Worm (Caenorhabditis elegans) whole organism, midembryonic: ENCODE results near the gene F36H12.17.
"Not testable (repeated sequence)": the region's sequence is repeated elsewhere in the genome, so short reads cannot be mapped to it uniquely, and the experiment has no call there.

ENCODE experiments used
- T22C8.4 ChIP-seq: fragments of 200-800 bp; sonication (Bioruptor generic); IDR thresholded peaks from 2 replicates; pipeline ENCODE4 v1.3.6; 2022; ENCODE audit warnings: missing genetic modification characterization, missing compliant biosample characterization
- cog-1 ChIP-seq: sonication (generic microtip); optimal IDR thresholded peaks from 2 replicates; lab custom pipeline; 2016; ENCODE audit warnings: missing genetic modification characterization, missing compliant biosample characterization
- flt-1 ChIP-seq: fragments of 200-800 bp; sonication (Bioruptor generic); IDR thresholded peaks from 2 replicates; pipeline ENCODE4 v1.3.6; 2022; ENCODE audit warnings: missing genetic modification characterization, missing compliant biosample characterization
- klf-2 ChIP-seq: fragments of 200-800 bp; sonication (Bioruptor generic); conservative IDR thresholded peaks from 2 replicates; pipeline ENCODE4 v1.3.6; 2022; ENCODE audit warnings: missing genetic modification reagents, missing genetic modification characterization, missing compliant biosample characterization
- med-1 ChIP-seq: sonication (generic microtip); optimal IDR thresholded peaks from 2 replicates; lab custom pipeline; 2017; ENCODE audit warnings: missing genetic modification characterization, mild to moderate bottlenecking, missing compliant biosample characterization, antibody characterized with exemption, missing genetic modification reagents; ENCODE audit not compliant: insufficient read depth
- ref-1 ChIP-seq: fragments of 200-800 bp; sonication (Bioruptor generic); conservative IDR thresholded peaks from 2 replicates; pipeline ENCODE4 v1.3.6; 2022; ENCODE audit warnings: missing genetic modification reagents, missing genetic modification characterization, missing compliant biosample characterization
- tab-1 ChIP-seq: fragments of 200-800 bp; sonication (Bioruptor generic); IDR thresholded peaks from 2 replicates; pipeline ENCODE4 v1.3.6; 2022; ENCODE audit warnings: missing genetic modification characterization, missing compliant biosample characterization
- ztf-23 ChIP-seq: fragments of 200-800 bp; sonication (Bioruptor generic); IDR thresholded peaks from 2 replicates; pipeline ENCODE4 v1.3.6; 2022; ENCODE audit warnings: missing genetic modification reagents, missing genetic modification characterization, missing compliant biosample characterization
- ztf-29 ChIP-seq: fragments of 200-800 bp; sonication (Bioruptor generic); IDR thresholded peaks from 2 replicates; pipeline ENCODE4 v1.3.6; 2022; ENCODE audit warnings: missing genetic modification reagents, missing genetic modification characterization, missing compliant biosample characterization

The F36H12.17 gene

DNA sequence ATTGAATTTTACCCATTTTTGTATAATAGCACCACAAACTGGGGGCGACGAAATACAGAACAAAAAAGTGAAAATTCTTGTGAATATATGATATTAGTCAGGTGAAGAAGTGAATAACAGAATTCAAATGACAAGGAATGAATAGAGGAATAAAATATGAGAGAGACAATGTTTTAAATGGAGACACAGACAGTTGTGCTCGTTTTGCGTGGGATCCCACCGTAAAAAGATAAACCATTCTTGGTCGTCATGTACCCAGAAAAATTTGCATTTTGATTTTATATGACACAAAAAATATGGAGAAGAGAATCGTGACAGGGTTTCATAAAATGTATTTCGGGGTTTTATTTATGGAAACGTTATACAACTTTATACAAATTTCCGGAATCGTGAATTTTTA is at the start of gene F36H12.17:
F36H12.17 (minus strand) TSS at position 101 of the 400 bp plus-strand sequence.
- TF ChIP-seq T22C8.4 (no peak), flt-1 (GFP tag; lab: Robert Waterston, UW) (no peak), tab-1 (GFP tag; lab: Robert Waterston, UW) (no peak), ztf-23 (GFP tag; lab: Robert Waterston, UW) (no peak), ref-1 (GFP tag; lab: Robert Waterston, UW) (no peak), cog-1 (tag; lab: Kevin White, UChicago) (no peak), med-1 (GFP tag; lab: Kevin White, UChicago) (no peak), ztf-29 (no peak), klf-2 (no peak)

ce11 chrIV:5326144-5326543 is 48.5 kb upstream of the F36H12.17 start, which contains the start of gene Y4C6B.4:
Gene Y4C6B.4 (plus strand): TSS chrIV:5326444.
- TF ChIP-seq T22C8.4: no peak
- TF ChIP-seq med-1 (GFP tag; lab: Kevin White, UChicago): no peak
- TF ChIP-seq flt-1 (GFP tag; lab: Robert Waterston, UW): no peak
- no peak for TF ChIP-seq tab-1 (GFP tag; lab: Robert Waterston, UW)

- no peak for TF ChIP-seq ref-1 (GFP tag; lab: Robert Waterston, UW)
- TF ChIP-seq ztf-29: no peak
- no peak for TF ChIP-seq med-1 (GFP tag; lab: Kevin White, UChicago)
Observed at ce11 chrIV:5318835-5319303, 41.2 kb upstream of the F36H12.17 start, which contains the start of gene slc-46A. Gene slc-46A (plus strand): TSS chrIV:5319253.

- TF ChIP-seq klf-2: no peak
- no peak for TF ChIP-seq flt-1 (GFP tag; lab: Robert Waterston, UW)
- TF ChIP-seq ztf-23 (GFP tag; lab: Robert Waterston, UW): no peak
- no peak for TF ChIP-seq T22C8.4
- no peak for TF ChIP-seq med-1 (GFP tag; lab: Kevin White, UChicago)
- TF ChIP-seq ztf-29: no peak
- TF ChIP-seq tab-1 (GFP tag; lab: Robert Waterston, UW): no peak
- no peak for TF ChIP-seq ref-1 (GFP tag; lab: Robert Waterston, UW)
- TF ChIP-seq cog-1 (tag; lab: Kevin White, UChicago): no peak
Observed at ce11 chrIV:5317106-5317505, 39.5 kb upstream of the F36H12.17 start.

ce11 chrIV:5316223-5316622 is 38.6 kb upstream of the F36H12.17 start, which contains the start of gene msp-65:
Gene msp-65 (plus strand): TSS chrIV:5316523.
- TF ChIP-seq ref-1 (GFP tag; lab: Robert Waterston, UW); klf-2; ztf-29: not testable (repeated sequence)

- TF ChIP-seq cog-1 (tag; lab: Kevin White, UChicago); flt-1 (GFP tag; lab: Robert Waterston, UW); ztf-23 (GFP tag; lab: Robert Waterston, UW): not testable (repeated sequence)
Observed at ce11 chrIV:5313011-5313410, 35.4 kb upstream of the F36H12.17 start, which contains the start of the genes msp-59 and ZK354.2. Gene msp-59 (minus strand): TSS chrIV:5313111. Gene ZK354.2 (plus strand): TSS chrIV:5313405.

- no peak for TF ChIP-seq ztf-29
- TF ChIP-seq T22C8.4: no peak
Observed at ce11 chrIV:5309742-5310141, 32.1 kb upstream of the F36H12.17 start, which contains the start of gene ZK354.3. Gene ZK354.3 (plus strand): TSS chrIV:5310042.

- TF ChIP-seq med-1 (GFP tag; lab: Kevin White, UChicago); klf-2; T22C8.4: not testable (repeated sequence)
Observed at ce11 chrIV:5308046-5308643, 30.5 kb upstream of the F36H12.17 start, which contains the start of the genes ZK354.9 and msp-58. Gene ZK354.9 (minus strand): TSS chrIV:5308146. Gene msp-58 (plus strand): TSS chrIV:5308593.

- no peak for TF ChIP-seq ztf-29
- TF ChIP-seq cog-1 (tag; lab: Kevin White, UChicago): no peak
- no peak for TF ChIP-seq ztf-23 (GFP tag; lab: Robert Waterston, UW)
Observed at ce11 chrIV:5306040-5306439, 28.4 kb upstream of the F36H12.17 start, which contains the start of gene ZK354.8. Gene ZK354.8 (minus strand): TSS chrIV:5306140.

DNA sequence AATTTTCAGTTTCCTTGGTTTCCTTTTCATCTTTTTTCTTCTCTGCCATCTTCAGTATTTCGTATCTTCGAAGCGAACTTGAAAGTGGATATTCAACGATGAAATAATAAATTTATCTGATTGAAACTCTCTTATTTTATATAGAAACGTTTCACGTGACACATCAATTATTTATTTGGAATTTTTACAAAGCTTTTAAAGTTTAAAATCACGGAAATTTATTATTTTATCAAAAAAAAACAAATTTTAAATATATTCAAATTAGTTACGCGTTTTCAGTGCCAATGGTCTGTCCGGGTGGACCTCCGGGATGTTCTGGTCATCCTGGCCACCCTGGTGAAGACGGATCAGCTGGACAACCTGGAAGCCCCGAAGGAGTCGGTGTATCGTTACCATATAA is 25.4 kb upstream of the F36H12.17 start, which contains the start of gene ZK354.7:
ZK354.7 (minus strand) TSS at position 101 of the 400 bp plus-strand sequence.
- no peak for TF ChIP-seq tab-1 (GFP tag; lab: Robert Waterston, UW)
- TF ChIP-seq ztf-23 (GFP tag; lab: Robert Waterston, UW): no peak
- no peak for TF ChIP-seq ref-1 (GFP tag; lab: Robert Waterston, UW)
- no peak for TF ChIP-seq cog-1 (tag; lab: Kevin White, UChicago)
- TF ChIP-seq flt-1 (GFP tag; lab: Robert Waterston, UW): no peak
- no peak for TF ChIP-seq ztf-29
- TF ChIP-seq med-1 (GFP tag; lab: Kevin White, UChicago): no peak
- TF ChIP-seq klf-2: no peak
- TF ChIP-seq T22C8.4: no peak
